Worm (Caenorhabditis elegans): ENCODE measurements around the gene srsx-18.
A peak's percentile ranks its signal among the peaks of the same experiment; 100 is the strongest.

The srsx-18 gene

DNA sequence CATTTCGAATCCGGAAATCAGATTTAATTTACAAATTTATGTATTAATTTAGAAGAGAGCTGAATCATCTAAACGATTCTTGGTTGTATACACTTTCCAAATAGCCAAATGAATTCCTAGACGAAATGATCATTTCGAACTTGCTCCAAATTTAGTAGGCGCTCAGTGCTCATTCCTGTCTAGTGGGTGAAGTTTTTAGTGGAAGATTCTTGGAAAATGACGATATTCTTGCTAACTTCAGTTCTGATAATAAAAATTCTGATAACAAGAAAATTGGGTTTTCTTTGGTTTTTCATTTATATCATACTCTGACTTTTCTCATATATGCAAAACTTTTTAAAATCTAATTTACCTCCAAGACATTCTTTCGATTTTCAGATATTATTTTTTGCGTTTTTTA lies 575 bp upstream of the srsx-18 start:
- TF ChIP-seq ceh-22 (tag; optimal IDR thresholded peaks at IDR 0.05) (no peak), gmeb-2 (tag; optimal IDR thresholded peaks at IDR 0.05) (no peak), ama-1 (optimal IDR thresholded peaks at IDR 0.05) (no peak), elt-4 (tag; optimal IDR thresholded peaks at IDR 0.05) (no peak), lin-11 (tag; optimal IDR thresholded peaks at IDR 0.05) (no peak), nhr-232 (tag; optimal IDR thresholded peaks at IDR 0.05) (no peak), ets-4 (tag; optimal IDR thresholded peaks at IDR 0.05) (no peak), pqm-1 (tag; optimal IDR thresholded peaks at IDR 0.05) (no peak), zip-5 (tag; optimal IDR thresholded peaks at IDR 0.05) (no peak), ceh-14 (tag; optimal IDR thresholded peaks at IDR 0.05) (no peak), mec-3 (tag; optimal IDR thresholded peaks at IDR 0.05; ENCODE audit: borderline replicate concordance) (no peak), madf-2 (tag; optimal IDR thresholded peaks at IDR 0.05) (no peak)

DNA sequence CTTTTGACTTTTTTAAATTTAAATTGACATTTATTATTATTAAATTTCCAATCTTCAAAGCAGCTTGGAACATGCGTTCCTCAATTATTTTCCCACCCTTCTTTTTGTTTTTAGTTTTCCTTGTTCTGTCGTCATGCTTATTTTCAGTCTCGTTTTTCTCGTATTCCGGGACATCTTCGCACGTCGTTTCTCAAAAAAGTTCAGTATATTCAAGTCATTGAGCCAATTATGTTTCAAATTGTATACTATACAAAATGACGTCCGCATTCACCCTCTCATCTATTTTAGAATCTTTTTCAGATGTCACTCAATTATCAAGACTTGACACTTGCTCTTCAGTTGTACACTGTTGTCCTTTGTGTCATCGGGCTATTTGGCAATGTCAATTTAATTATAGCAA lies 5.0 kb downstream of the srsx-18 start, which contains the start of gene srsx-17:
Gene srsx-17 (plus strand): TSS at position 301 of the 400 bp plus-strand sequence.
- TF ChIP-seq K09A11.1 (tag; optimal IDR thresholded peaks at IDR 0.05; ENCODE audit: insufficient read depth) (no peak), dmd-4 (tag; optimal IDR thresholded peaks at IDR 0.05; ENCODE audit: borderline replicate concordance) (no peak), pat-9 (tag; optimal IDR thresholded peaks at IDR 0.05) (no peak), sdc-2 (tag; optimal IDR thresholded peaks at IDR 0.05) (no peak), gmeb-2 (tag; optimal IDR thresholded peaks at IDR 0.05) (no peak), pax-1 (tag; optimal IDR thresholded peaks at IDR 0.05) (no peak), ttx-3 (tag; optimal IDR thresholded peaks at IDR 0.05) (no peak), C08G9.2 (tag; optimal IDR thresholded peaks at IDR 0.05) (no peak), lin-11 (tag; optimal IDR thresholded peaks at IDR 0.05) (no peak), ceh-22 (tag; optimal IDR thresholded peaks at IDR 0.05) (no peak), pha-4 (tag; optimal IDR thresholded peaks at IDR 0.05) (no peak), pros-1 (tag; optimal IDR thresholded peaks at IDR 0.05) (no peak), hlh-30 (tag; optimal IDR thresholded peaks at IDR 0.05; ENCODE audit: insufficient read depth) (no peak), lim-6 (tag; optimal IDR thresholded peaks at IDR 0.05) (no peak), T23F11.4 (GFP tag; optimal IDR thresholded peaks at IDR 0.05) (no peak), odd-2 (tag; optimal IDR thresholded peaks at IDR 0.05) (no peak), tbx-2 (tag; optimal IDR thresholded peaks at IDR 0.05) (no peak), elt-4 (tag; optimal IDR thresholded peaks at IDR 0.05) (no peak), Y22D7AL.16 (tag; optimal IDR thresholded peaks at IDR 0.05) (no peak)

ce11 chrV:5928006-5928405 lies 5.7 kb downstream of the srsx-18 start:
- no peak for TF ChIP-seq T23F11.4 (GFP tag; optimal IDR thresholded peaks at IDR 0.05)
- no peak for TF ChIP-seq ceh-9 (tag; optimal IDR thresholded peaks at IDR 0.05)
- TF ChIP-seq unc-3 (GFP tag; conservative IDR thresholded peaks at IDR 0.05): no peak
- no peak for TF ChIP-seq unc-3 (tag; optimal IDR thresholded peaks at IDR 0.05)
- no peak for TF ChIP-seq pax-1 (tag; optimal IDR thresholded peaks at IDR 0.05)
- no peak for TF ChIP-seq fax-1 (tag; optimal IDR thresholded peaks at IDR 0.05)
- no peak for TF ChIP-seq odd-2 (tag; optimal IDR thresholded peaks at IDR 0.05)
- no peak for TF ChIP-seq pros-1 (tag; optimal IDR thresholded peaks at IDR 0.05)
- TF ChIP-seq C38D4.7 (GFP tag; optimal IDR thresholded peaks at IDR 0.05): no peak

- TF ChIP-seq elt-2 (tag; optimal IDR thresholded peaks at IDR 0.05): peak; percentile 55
- TF ChIP-seq hlh-15 (tag; optimal IDR thresholded peaks at IDR 0.05): no peak
These were observed 8.3 kb downstream of the srsx-18 start, which contains the start of gene galt-1 for ce11 chrV:5930588-5930987. TSS of gene galt-1 (plus strand) at chrV:5930905.

DNA sequence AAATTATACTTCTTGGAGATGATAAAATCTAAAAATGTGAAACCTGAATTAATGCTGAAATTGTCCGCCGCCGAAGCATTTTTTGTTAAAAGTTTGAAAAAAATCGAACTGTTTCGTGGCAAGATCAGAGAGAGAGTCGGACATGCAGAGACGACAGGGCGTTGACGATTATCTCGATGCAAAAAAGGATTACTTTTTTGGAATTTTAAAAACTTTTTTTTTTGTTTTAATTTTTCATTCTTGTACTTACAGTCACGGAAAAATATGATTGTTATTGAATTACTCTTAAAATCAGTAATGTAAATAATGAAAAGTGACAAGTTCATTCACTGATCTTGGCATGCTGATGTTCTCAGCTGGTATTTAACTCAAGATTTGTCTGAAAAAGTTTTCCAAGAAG lies 14.4 kb downstream of the srsx-18 start, which contains the start of the genes M03F8.5 and M03F8.7:
Gene M03F8.5 (minus strand): TSS at position 101 of the 400 bp plus-strand sequence.
Gene M03F8.7 (plus strand): TSS at position 249 of the 400 bp plus-strand sequence.
- no peak for TF ChIP-seq unc-42 (tag; optimal IDR thresholded peaks at IDR 0.05)
- no peak for TF ChIP-seq K02D7.2 (tag; optimal IDR thresholded peaks at IDR 0.05)
- no peak for TF ChIP-seq sox-4 (tag; optimal IDR thresholded peaks at IDR 0.05)
- TF ChIP-seq ceh-24 (tag; optimal IDR thresholded peaks at IDR 0.05): no peak
- no peak for TF ChIP-seq lim-6 (tag; optimal IDR thresholded peaks at IDR 0.05)
- TF ChIP-seq zip-5 (tag; optimal IDR thresholded peaks at IDR 0.05): no peak
- no peak for TF ChIP-seq unc-55 (GFP tag; optimal IDR thresholded peaks at IDR 0.05)
- TF ChIP-seq pha-2 (tag; optimal IDR thresholded peaks at IDR 0.05): no peak
- no peak for TF ChIP-seq ceh-31 (tag; optimal IDR thresholded peaks at IDR 0.05)
- TF ChIP-seq nfya-1 (tag; optimal IDR thresholded peaks at IDR 0.05): no peak
- TF ChIP-seq ztf-16 (tag; optimal IDR thresholded peaks at IDR 0.05): no peak
